Fruit fly (Drosophila melanogaster) whole organism, embryonic: ENCODE data around the gene CG5515.

Experiments
- Atf6 ChIP-seq: fragments of 200-800 bp; sonication (Bioruptor generic); IDR thresholded peaks from 2 replicates; pipeline ENCODE4 v1.3.6; 2022; ENCODE audit warnings: missing biosample characterization, missing genetic modification characterization
- CG10209 ChIP-seq: fragments of 200-800 bp; sonication (Bioruptor generic); optimal IDR thresholded peaks from 3 replicates; lab custom pipeline; 2017; ENCODE audit warnings: missing biosample characterization, mild to moderate bottlenecking, missing genetic modification characterization, missing genetic modification reagents
- CG11085 ChIP-seq: fragments of 200-800 bp; sonication (Bioruptor generic); IDR thresholded peaks from 2 replicates; pipeline ENCODE4 v1.3.6; 2022; ENCODE audit warnings: missing biosample characterization, missing genetic modification characterization
- CG11695 ChIP-seq: fragments of 200-800 bp; sonication (Bioruptor generic); IDR thresholded peaks from 3 replicates; pipeline ENCODE4 v1.3.6; 2022; ENCODE audit warnings: missing biosample characterization, missing genetic modification characterization
- CG12071 ChIP-seq: fragments of 200-800 bp; sonication (Bioruptor generic); optimal IDR thresholded peaks from 3 replicates; lab custom pipeline; 2018; ENCODE audit warnings: missing biosample characterization, mild to moderate bottlenecking, missing genetic modification characterization
- CG12391 ChIP-seq: fragments of 200-800 bp; sonication (Bioruptor generic); optimal IDR thresholded peaks from 3 replicates; lab custom pipeline; 2018; ENCODE audit warnings: missing biosample characterization, mild to moderate bottlenecking, missing genetic modification characterization, moderate library complexity
- CG12744 ChIP-seq: fragments of 200-800 bp; sonication (Bioruptor generic); optimal IDR thresholded peaks from 2 replicates; lab custom pipeline; 2016; ENCODE audit warnings: missing biosample characterization, missing genetic modification characterization
- CG13624 ChIP-seq: fragments of 200-800 bp; sonication (Bioruptor generic); optimal IDR thresholded peaks from 2 replicates; lab custom pipeline; 2016; ENCODE audit warnings: missing biosample characterization, missing genetic modification characterization
- CG15011 ChIP-seq: fragments of 200-800 bp; sonication (Bioruptor generic); optimal IDR thresholded peaks from 3 replicates; lab custom pipeline; 2018; ENCODE audit warnings: missing biosample characterization, mild to moderate bottlenecking, missing genetic modification characterization
- CG17186 ChIP-seq: fragments of 200-800 bp; sonication (Bioruptor generic); optimal IDR thresholded peaks from 3 replicates; lab custom pipeline; 2017; ENCODE audit warnings: missing biosample characterization, missing genetic modification reagents, missing genetic modification characterization
- CG17568 ChIP-seq: fragments of 200-800 bp; sonication (Bioruptor generic); optimal IDR thresholded peaks from 2 replicates; lab custom pipeline; 2018; ENCODE audit warnings: missing biosample characterization, mild to moderate bottlenecking, missing genetic modification characterization, moderate library complexity
- CG17912 ChIP-seq: fragments of 200-800 bp; sonication (Bioruptor generic); optimal IDR thresholded peaks from 2 replicates; lab custom pipeline; 2018; ENCODE audit warnings: missing biosample characterization, mild to moderate bottlenecking, missing genetic modification characterization
- CG3065 ChIP-seq: fragments of 200-800 bp; sonication (Bioruptor generic); optimal IDR thresholded peaks from 2 replicates; lab custom pipeline; 2016; ENCODE audit warnings: missing biosample characterization, missing genetic modification characterization
- CG3838 ChIP-seq: fragments of 200-800 bp; sonication (Bioruptor generic); optimal IDR thresholded peaks from 3 replicates; lab custom pipeline; 2016; ENCODE audit warnings: missing biosample characterization, missing genetic modification characterization
- CG6813 ChIP-seq: fragments of 200-800 bp; sonication (Bioruptor generic); optimal IDR thresholded peaks from 2 replicates; lab custom pipeline; 2017; ENCODE audit warnings: missing biosample characterization, missing genetic modification characterization, mild to moderate bottlenecking, moderate library complexity, missing genetic modification reagents
- CG8089 ChIP-seq: fragments of 200-800 bp; sonication (Bioruptor generic); optimal IDR thresholded peaks from 3 replicates; lab custom pipeline; 2016; ENCODE audit warnings: missing biosample characterization, missing genetic modification characterization
- CG9609 ChIP-seq: fragments of 200-800 bp; sonication (Bioruptor generic); optimal IDR thresholded peaks from 3 replicates; lab custom pipeline; 2016; ENCODE audit warnings: missing biosample characterization, missing genetic modification characterization
- Deaf1 ChIP-seq: fragments of 200-800 bp; optimal IDR thresholded peaks from 3 replicates; lab custom pipeline; 2019; ENCODE audit warnings: missing biosample characterization, mild to moderate bottlenecking, missing genetic modification characterization, moderate library complexity
- E2f1 ChIP-seq: fragments of 200-800 bp; sonication (Bioruptor generic); IDR thresholded peaks from 2 replicates; pipeline ENCODE4 v1.3.6; 2022; ENCODE audit warnings: missing biosample characterization, missing genetic modification characterization
- Eip74EF ChIP-seq, 2 experiments: fragments of 200-800 bp in 1 of 2; fragments of >200 bp in 1 of 2; sonication (Bioruptor generic) in 1 of 2; optimal IDR thresholded peaks; 2 replicates each; lab custom pipeline; 2017 to 2019; ENCODE audit warnings: missing biosample characterization in 2 of 2, missing genetic modification characterization in 2 of 2, mild to moderate bottlenecking in 1 of 2, moderate library complexity in 1 of 2
- HHEX ChIP-seq: fragments of 200-800 bp; sonication (Bioruptor generic); optimal IDR thresholded peaks from 3 replicates; lab custom pipeline; 2017; ENCODE audit warnings: missing biosample characterization, mild to moderate bottlenecking, missing genetic modification characterization, missing genetic modification reagents
- Jarid2 ChIP-seq: fragments of 200-800 bp; sonication (Bioruptor generic); optimal IDR thresholded peaks from 3 replicates; lab custom pipeline; 2017; ENCODE audit warnings: mild to moderate bottlenecking, missing biosample characterization, missing genetic modification reagents, missing genetic modification characterization
- Med ChIP-seq: fragments of 200-800 bp; sonication (Bioruptor generic); peaks from one replicate; lab custom pipeline; 2016; ENCODE audit warnings: missing biosample characterization, missing genetic modification characterization, mild to moderate bottlenecking, inconsistent platforms, moderate library complexity
- NfI ChIP-seq: fragments of 200-800 bp; sonication (Bioruptor generic); optimal IDR thresholded peaks from 3 replicates; lab custom pipeline; 2018; ENCODE audit warnings: missing biosample characterization, mild to moderate bottlenecking, missing genetic modification characterization, moderate library complexity
- Optix ChIP-seq: fragments of 200-800 bp; sonication (Bioruptor generic); IDR thresholded peaks from 3 replicates; pipeline ENCODE4 v1.3.6; 2022; ENCODE audit warnings: missing biosample characterization, missing genetic modification characterization
- PHDP ChIP-seq: fragments of 200-800 bp; sonication (Bioruptor generic); optimal IDR thresholded peaks from 3 replicates; lab custom pipeline; 2018; ENCODE audit warnings: missing biosample characterization, mild to moderate bottlenecking, missing genetic modification characterization, moderate library complexity
- Pdp1 ChIP-seq, 2 experiments: fragments of 200-800 bp; sonication (Bioruptor generic); optimal IDR thresholded peaks; 3 replicates each; lab custom pipeline; 2016; ENCODE audit warnings: missing biosample characterization in 2 of 2, missing genetic modification characterization in 2 of 2, mild to moderate bottlenecking in 1 of 2, moderate library complexity in 1 of 2
- Ssrp ChIP-seq: fragments of 200-800 bp; sonication (Bioruptor generic); optimal IDR thresholded peaks from 2 replicates; lab custom pipeline; 2018; ENCODE audit warnings: missing biosample characterization, mild to moderate bottlenecking, missing genetic modification characterization, moderate library complexity
- Taf1 ChIP-seq: fragments of 200-800 bp; sonication (Bioruptor generic); IDR thresholded peaks from 2 replicates; pipeline ENCODE4 v1.3.6; 2022; ENCODE audit warnings: missing biosample characterization, missing genetic modification characterization
- abd-A ChIP-seq: fragments of 200-800 bp; sonication (Bioruptor generic); optimal IDR thresholded peaks from 3 replicates; lab custom pipeline; 2019; ENCODE audit warnings: missing biosample characterization, mild to moderate bottlenecking, missing genetic modification characterization, moderate library complexity
- bigmax ChIP-seq: fragments of 200-800 bp; sonication (Bioruptor generic); optimal IDR thresholded peaks from 2 replicates; lab custom pipeline; 2018; ENCODE audit warnings: missing biosample characterization, mild to moderate bottlenecking, missing genetic modification characterization
- cato ChIP-seq: fragments of 200-800 bp; sonication (Bioruptor generic); optimal IDR thresholded peaks from 2 replicates; lab custom pipeline; 2016; ENCODE audit warnings: missing biosample characterization, missing genetic modification characterization, borderline replicate concordance
- crol ChIP-seq: fragments of 200-800 bp; sonication (Bioruptor generic); IDR thresholded peaks from 2 replicates; pipeline ENCODE4 v1.3.6; 2022; ENCODE audit warnings: missing biosample characterization, missing genetic modification characterization
- dysf ChIP-seq: fragments of 200-800 bp; sonication (Bioruptor generic); IDR thresholded peaks from 3 replicates; pipeline ENCODE4 v1.3.6; 2022; ENCODE audit warnings: missing biosample characterization, missing genetic modification characterization
- gce ChIP-seq: fragments of 200-800 bp; sonication (Bioruptor generic); IDR thresholded peaks from 3 replicates; pipeline ENCODE4 v1.3.6; 2022; ENCODE audit warnings: missing biosample characterization, missing genetic modification characterization
- gcm ChIP-seq: fragments of 200-800 bp; sonication (Bioruptor generic); optimal IDR thresholded peaks from 2 replicates; lab custom pipeline; 2019; ENCODE audit warnings: missing biosample characterization, mild to moderate bottlenecking, missing genetic modification characterization, moderate library complexity
- hkb ChIP-seq, 2 experiments: fragments of 200-800 bp in 1 of 2; fragments of >200 bp in 1 of 2; sonication (Bioruptor generic) in 1 of 2; IDR thresholded peaks in 1 of 2; optimal IDR thresholded peaks in 1 of 2; 2 replicates each; pipeline versions ENCODE4 v1.3.6 to Lab custom; 2017 to 2022; ENCODE audit warnings: missing biosample characterization in 1 of 2, missing genetic modification characterization in 1 of 2
- ind ChIP-seq: fragments of 200-800 bp; sonication (Bioruptor generic); optimal IDR thresholded peaks from 3 replicates; lab custom pipeline; 2016; ENCODE audit warnings: missing biosample characterization, missing genetic modification characterization
- jing ChIP-seq: fragments of 200-800 bp; sonication (Bioruptor generic); optimal IDR thresholded peaks from 2 replicates; lab custom pipeline; 2018; ENCODE audit warnings: missing biosample characterization, mild to moderate bottlenecking, missing genetic modification characterization
- luna ChIP-seq: fragments of 200-800 bp; sonication (Bioruptor generic); optimal IDR thresholded peaks from 2 replicates; lab custom pipeline; 2016; ENCODE audit warnings: missing biosample characterization, missing genetic modification characterization
- pros ChIP-seq: fragments of 200-800 bp; sonication (Bioruptor generic); optimal IDR thresholded peaks from 3 replicates; lab custom pipeline; 2019; ENCODE audit warnings: missing biosample characterization, mild to moderate bottlenecking, missing genetic modification characterization, moderate library complexity
- sc ChIP-seq, 3 experiments: fragments of >200 bp in 2 of 3; fragments of 200-800 bp in 1 of 3; sonication (Bioruptor generic) in 1 of 3; optimal IDR thresholded peaks; 2 replicates in 2 of 3; 3 replicates in 1 of 3; lab custom pipeline; 2017; ENCODE audit warnings: mild to moderate bottlenecking in 1 of 3, missing biosample characterization in 1 of 3, missing genetic modification characterization in 1 of 3, missing genetic modification reagents in 1 of 3
- sisA ChIP-seq: fragments of 200-800 bp; sonication (Bioruptor generic); IDR thresholded peaks from 2 replicates; pipeline ENCODE4 v1.3.6; 2022; ENCODE audit warnings: missing biosample characterization, missing genetic modification characterization
- sug ChIP-seq: fragments of 200-800 bp; optimal IDR thresholded peaks from 2 replicates; lab custom pipeline; 2019; ENCODE audit warnings: missing biosample characterization, mild to moderate bottlenecking, missing genetic modification characterization, moderate library complexity
- vvl ChIP-seq: fragments of 200-800 bp; sonication (Bioruptor generic); IDR thresholded peaks from 2 replicates; pipeline ENCODE4 v1.3.6; 2022; ENCODE audit warnings: missing biosample characterization, missing genetic modification characterization
- wor ChIP-seq: fragments of 200-800 bp; sonication (Bioruptor generic); IDR thresholded peaks from 2 replicates; pipeline ENCODE4 v1.3.6; 2022; ENCODE audit warnings: missing biosample characterization, missing genetic modification characterization
- zfh2 ChIP-seq: fragments of 200-800 bp; sonication (Bioruptor generic); optimal IDR thresholded peaks from 2 replicates; lab custom pipeline; 2016; ENCODE audit warnings: missing biosample characterization, missing genetic modification characterization

The CG5515 gene

DNA sequence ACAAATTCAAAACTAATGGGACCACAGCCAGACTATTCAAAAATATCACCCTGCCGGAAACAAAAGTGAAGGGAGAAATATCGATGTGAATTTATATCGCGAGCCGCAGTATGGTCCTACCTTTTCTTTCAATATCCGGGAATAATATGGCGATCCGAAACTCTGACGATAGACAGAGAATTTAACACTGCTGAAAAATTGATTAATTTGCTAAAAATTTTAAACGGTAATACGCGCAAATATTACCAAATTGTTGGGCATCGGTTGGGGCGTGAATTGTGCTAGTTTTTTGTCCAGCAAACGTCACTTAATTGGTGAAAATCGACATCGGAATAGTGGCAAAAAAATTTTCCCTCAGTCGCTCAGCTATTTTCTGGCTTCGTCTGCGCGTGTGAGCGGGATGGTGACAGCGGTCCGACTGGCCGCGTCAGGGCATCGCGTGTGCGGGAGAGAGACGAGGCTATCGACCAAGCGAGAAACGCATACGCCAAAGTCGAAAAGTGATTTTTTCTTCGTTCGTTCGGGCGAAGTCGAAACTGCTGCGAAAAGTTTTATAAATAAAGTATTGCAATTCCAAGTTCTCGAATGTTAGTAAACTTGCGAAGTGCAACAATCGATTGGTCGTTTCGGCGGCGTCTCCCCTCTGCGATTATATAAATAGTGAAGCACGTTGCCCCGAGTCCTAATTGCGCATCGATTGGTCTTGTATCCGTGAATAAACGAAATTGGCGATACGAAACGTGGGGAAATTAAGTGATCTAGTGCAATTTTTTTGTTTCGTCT is 41.9 kb upstream of the CG5515 start, which contains the start of gene mask (continued):
- TF ChIP-seq NfI (GFP tag; lab: Kevin White, UChicago) (peak; percentile 93), jing (no peak), gcm (GFP tag; lab: Kevin White, UChicago) (peak; percentile 42), CG15011 (GFP tag; lab: Kevin White, UChicago) (peak; percentile 70), Deaf1 (peak; percentile 66), PHDP (tag; lab: Kevin White, UChicago) (peak; percentile 66), vvl (peak; percentile 81), dysf (peak; percentile 65; the same call in 2 of the 3 replicates), CG13624 (GFP tag; lab: Kevin White, UChicago) (peak; percentile 72), abd-A (tag; lab: Kevin White, UChicago) (no peak), HHEX (GFP tag; lab: Kevin White, UChicago) (peak; percentile 83), CG11695 (GFP tag; lab: Robert Waterston, UW) (0 out of 3 replicates have a peak, but pooled peaks have one; percentile 24), CG12391 (tag; lab: Kevin White, UChicago) (peak; percentile 74), CG11085 (GFP tag; lab: Robert Waterston, UW) (peak; percentile 86), CG17912 (peak; percentile 95), CG3065 (GFP tag; lab: Kevin White, UChicago) (peak; percentile 71), CG12071 (GFP tag; lab: Kevin White, UChicago) (peak; percentile 82), CG6813 (peak; percentile 78), luna (GFP tag; lab: Kevin White, UChicago) (peak; percentile 84), CG9609 (GFP tag; lab: Kevin White, UChicago) (peak; percentile 74), crol (GFP tag; lab: Robert Waterston, UW) (no peak), pros (GFP tag; lab: Kevin White, UChicago) (no peak), Optix (GFP tag; lab: Robert Waterston, UW) (0 out of 3 replicates have a peak, but pooled peaks have one; percentile 59), cato (GFP tag; lab: Kevin White, UChicago) (peak; percentile 61), Pdp1 (GFP tag; optimal IDR thresholded peaks at IDR 0.05; lab: Kevin White, UChicago) (peak; percentile 65 to 83), gce (peak; percentile 79), CG10209 (peak; percentile 74), Ssrp (tag; lab: Kevin White, UChicago) (peak; percentile 34), Med (GFP tag; lab: Kevin White, UChicago) (peak; percentile 98), Eip74EF (GFP tag; optimal IDR thresholded peaks at IDR 0.05; lab: Kevin White, UChicago) (peak in 1 of 2 experiments; percentile 25), bigmax (peak; percentile 12), sisA (GFP tag; lab: Robert Waterston, UW) (peak; percentile 31; the same call in 1 of the 2 replicates), Taf1 (GFP tag; lab: Robert Waterston, UW) (peak; percentile 46; the same call in 1 of the 2 replicates), CG17568 (peak; percentile 58), wor (GFP tag; lab: Robert Waterston, UW) (no peak), Jarid2 (GFP tag; lab: Kevin White, UChicago) (peak; percentile 51), CG8089 (GFP tag; lab: Kevin White, UChicago) (peak; percentile 86), sc (optimal IDR thresholded peaks at IDR 0.05; lab: Kevin White, UChicago) (no peak), sc (GFP tag; optimal IDR thresholded peaks at IDR 0.05; lab: Kevin White, UChicago) (peak; percentile 71), CG12744 (GFP tag; lab: Kevin White, UChicago) (peak; percentile 72), CG3838 (GFP tag; lab: Kevin White, UChicago) (no peak), ind (GFP tag; lab: Kevin White, UChicago) (peak; percentile 65), zfh2 (GFP tag; lab: Kevin White, UChicago) (peak; percentile 81), hkb (optimal IDR thresholded peaks at IDR 0.05; lab: Kevin White, UChicago) (no peak), hkb (GFP tag; IDR thresholded peaks at IDR 0.05; lab: Robert Waterston, UW) (peak; percentile 55; the same call in 1 of the 2 replicates), Atf6 (GFP tag; lab: Robert Waterston, UW) (no peak; the same call in 1 of the 2 replicates), CG17186 (GFP tag; lab: Kevin White, UChicago) (no peak), sug (peak; percentile 82), E2f1 (GFP tag; lab: Robert Waterston, UW) (peak; percentile 51)
